Worm (Caenorhabditis elegans) whole organism, young adult: ENCODE measurements around the gene gtf-2E1.

Source experiments
- C06A6.2 ChIP-seq: fragments of 200-800 bp; sonication (Bioruptor generic); conservative IDR thresholded peaks from 2 replicates; pipeline ENCODE4 v1.3.6; 2022; ENCODE audit warnings: missing genetic modification characterization, missing compliant biosample characterization
- F37B4.10 ChIP-seq: fragments of 200-800 bp; sonication (Bioruptor generic); IDR thresholded peaks from 2 replicates; pipeline ENCODE4 v1.3.6; 2022; ENCODE audit warnings: missing genetic modification characterization, missing compliant biosample characterization
- F57A8.1 ChIP-seq: fragments of 200-800 bp; sonication (Bioruptor generic); optimal IDR thresholded peaks from 2 replicates; lab custom pipeline; 2018; ENCODE audit warnings: mild to moderate bottlenecking, missing genetic modification characterization, moderate library complexity, missing compliant biosample characterization
- T07F8.4 ChIP-seq: sonication (generic microtip); optimal IDR thresholded peaks from 2 replicates; lab custom pipeline; 2016; ENCODE audit warnings: mild to moderate bottlenecking, missing genetic modification characterization, moderate library complexity, missing compliant biosample characterization
- Y53F4B.3 ChIP-seq: fragments of 200-800 bp; sonication (Bioruptor generic); IDR thresholded peaks from 2 replicates; pipeline ENCODE4 v1.3.6; 2022; ENCODE audit warnings: missing genetic modification reagents, missing genetic modification characterization, missing compliant biosample characterization
- Y67H2A.10 ChIP-seq: fragments of 200-800 bp; sonication (Bioruptor generic); conservative IDR thresholded peaks from 2 replicates; pipeline ENCODE4 v1.3.6; 2022; ENCODE audit warnings: missing genetic modification reagents, missing genetic modification characterization, missing compliant biosample characterization
- akir-1 ChIP-seq: fragments of 200-800 bp; sonication (Bioruptor generic); optimal IDR thresholded peaks from 2 replicates; lab custom pipeline; 2018; ENCODE audit warnings: mild to moderate bottlenecking, missing genetic modification characterization, moderate library complexity, missing compliant biosample characterization
- attf-6 ChIP-seq: fragments of 200-800 bp; sonication (Bioruptor generic); IDR thresholded peaks from 2 replicates; pipeline ENCODE4 v1.3.6; 2022; ENCODE audit warnings: missing genetic modification reagents, missing genetic modification characterization, missing compliant biosample characterization
- bed-1 ChIP-seq: fragments of 200-800 bp; sonication (Bioruptor generic); IDR thresholded peaks from 2 replicates; pipeline ENCODE4 v1.3.6; 2022; ENCODE audit warnings: missing genetic modification reagents, missing genetic modification characterization, missing compliant biosample characterization
- ceh-91 ChIP-seq: fragments of 200-800 bp; sonication (Bioruptor generic); IDR thresholded peaks from 2 replicates; pipeline ENCODE4 v1.3.6; 2022; ENCODE audit warnings: missing genetic modification reagents, missing genetic modification characterization, missing compliant biosample characterization
- die-1 ChIP-seq: sonication (generic microtip); optimal IDR thresholded peaks from 2 replicates; lab custom pipeline; 2016; ENCODE audit warnings: missing genotype, mild to moderate bottlenecking, missing genetic modification characterization, missing compliant biosample characterization
- dpff-1 ChIP-seq: sonication (generic microtip); optimal IDR thresholded peaks from 2 replicates; lab custom pipeline; 2017; ENCODE audit warnings: mild to moderate bottlenecking, missing genetic modification characterization, missing compliant biosample characterization
- efl-1 ChIP-seq: fragments of 150-350 bp; optimal IDR thresholded peaks from 2 replicates; lab custom pipeline; 2014; ENCODE audit warnings: missing biosample characterization, missing genetic modification reagents, missing genetic modification characterization
- egl-18 ChIP-seq: fragments of 200-800 bp; sonication (Bioruptor generic); IDR thresholded peaks from 2 replicates; pipeline ENCODE4 v1.3.6; 2022; ENCODE audit warnings: missing genetic modification reagents, missing genetic modification characterization, missing compliant biosample characterization
- egrh-3 ChIP-seq: fragments of 200-800 bp; sonication (Bioruptor generic); IDR thresholded peaks from 2 replicates; pipeline ENCODE4 v1.3.6; 2022; ENCODE audit warnings: missing genetic modification reagents, missing genetic modification characterization, missing compliant biosample characterization
- ekl-4 ChIP-seq: fragments of 200-800 bp; sonication (Bioruptor generic); IDR thresholded peaks from 2 replicates; pipeline ENCODE4 v1.3.6; 2022; ENCODE audit warnings: missing genetic modification reagents, missing genetic modification characterization, missing compliant biosample characterization
- fkh-3 ChIP-seq: sonication (generic microtip); optimal IDR thresholded peaks from 2 replicates; lab custom pipeline; 2016; ENCODE audit warnings: mild to moderate bottlenecking, missing genetic modification characterization, missing compliant biosample characterization
- him-1 ChIP-seq: sonication (generic microtip); optimal IDR thresholded peaks from 2 replicates; lab custom pipeline; 2016; ENCODE audit warnings: missing genotype, missing genetic modification reagents, missing genetic modification characterization, missing compliant biosample characterization
- hlh-26 ChIP-seq: fragments of 200-800 bp; sonication (Bioruptor generic); conservative IDR thresholded peaks from 2 replicates; pipeline ENCODE4 v1.3.6; 2022; ENCODE audit warnings: missing genetic modification reagents, missing genetic modification characterization, missing compliant biosample characterization
- hmg-1.2 ChIP-seq: fragments of 200-800 bp; sonication (Bioruptor generic); IDR thresholded peaks from 2 replicates; pipeline ENCODE4 v1.3.6; 2022; ENCODE audit warnings: missing genetic modification reagents, missing genetic modification characterization, missing compliant biosample characterization
- hmg-20 ChIP-seq: fragments of 200-800 bp; sonication (Bioruptor generic); IDR thresholded peaks from 2 replicates; pipeline ENCODE4 v1.3.6; 2022; ENCODE audit warnings: missing genetic modification reagents, missing genetic modification characterization, missing compliant biosample characterization
- hsf-1 ChIP-seq: fragments of 200-800 bp; sonication (Bioruptor generic); IDR thresholded peaks from 2 replicates; pipeline ENCODE4 v1.3.6; 2022; ENCODE audit warnings: missing genetic modification reagents, missing genetic modification characterization, missing compliant biosample characterization
- lag-1 ChIP-seq: fragments of 200-800 bp; sonication (Bioruptor generic); IDR thresholded peaks from 2 replicates; pipeline ENCODE4 v1.3.6; 2022; ENCODE audit warnings: missing genetic modification reagents, missing genetic modification characterization, missing compliant biosample characterization
- lin-35 ChIP-seq, 3 experiments: fragments of 150-350 bp in 2 of 3; sonication (generic microtip) in 1 of 3; optimal IDR thresholded peaks; 2 replicates each; lab custom pipeline; 2014 to 2018; ENCODE audit warnings: missing biosample characterization in 3 of 3, missing genetic modification characterization in 3 of 3, missing genetic modification reagents in 3 of 3
- lin-40 ChIP-seq: sonication (generic microtip); optimal IDR thresholded peaks from 2 replicates; lab custom pipeline; 2016; ENCODE audit warnings: missing genetic modification characterization, mild to moderate bottlenecking, missing compliant biosample characterization, missing genotype, missing genetic modification reagents
- lir-1 ChIP-seq: fragments of 200-800 bp; sonication (Bioruptor generic); conservative IDR thresholded peaks from 2 replicates; pipeline ENCODE4 v1.3.6; 2022; ENCODE audit warnings: missing genetic modification reagents, missing genetic modification characterization, missing compliant biosample characterization
- lsy-27 ChIP-seq: sonication (generic microtip); optimal IDR thresholded peaks from 2 replicates; lab custom pipeline; 2017; ENCODE audit warnings: missing genetic modification characterization, mild to moderate bottlenecking, missing compliant biosample characterization, antibody characterized with exemption, missing genotype, borderline replicate concordance; ENCODE audit not compliant: insufficient read depth
- rcor-1 ChIP-seq: fragments of 200-800 bp; sonication (Bioruptor generic); IDR thresholded peaks from 2 replicates; pipeline ENCODE4 v1.3.6; 2022; ENCODE audit warnings: missing genetic modification reagents, missing genetic modification characterization, missing compliant biosample characterization
- sdz-38 ChIP-seq: sonication (generic microtip); optimal IDR thresholded peaks from 2 replicates; lab custom pipeline; 2016; ENCODE audit warnings: missing genotype, missing genetic modification characterization, missing compliant biosample characterization
- sea-2 ChIP-seq: fragments of 200-800 bp; sonication (Bioruptor generic); IDR thresholded peaks from 2 replicates; pipeline ENCODE4 v1.3.6; 2022; ENCODE audit warnings: missing genetic modification characterization, missing compliant biosample characterization
- snpc-1.1 ChIP-seq: sonication (generic microtip); optimal IDR thresholded peaks from 2 replicates; lab custom pipeline; 2017; ENCODE audit warnings: missing genetic modification characterization, mild to moderate bottlenecking, missing compliant biosample characterization, antibody characterized with exemption, moderate library complexity, missing genotype, missing genetic modification reagents; ENCODE audit not compliant: insufficient read depth
- snpc-1.3 ChIP-seq: sonication (generic microtip); optimal IDR thresholded peaks from 2 replicates; lab custom pipeline; 2017; ENCODE audit warnings: missing genetic modification characterization, mild to moderate bottlenecking, missing compliant biosample characterization, antibody characterized with exemption, moderate library complexity, missing genotype, missing genetic modification reagents; ENCODE audit not compliant: insufficient read depth
- snpc-3.4 ChIP-seq: sonication (generic microtip); optimal IDR thresholded peaks from 2 replicates; lab custom pipeline; 2017; ENCODE audit warnings: missing genetic modification characterization, mild to moderate bottlenecking, missing compliant biosample characterization, antibody characterized with exemption, moderate library complexity, missing genotype, missing genetic modification reagents
- snpc-4 ChIP-seq, 5 experiments: fragments of 150-350 bp in 1 of 5; sonication (generic microtip) in 4 of 5; optimal IDR thresholded peaks; 2 replicates each; lab custom pipeline; 2014 to 2018; ENCODE audit warnings: missing genetic modification characterization in 5 of 5, missing biosample characterization in 3 of 5, antibody characterized with exemption in 2 of 5, mild to moderate bottlenecking in 2 of 5, missing compliant biosample characterization in 2 of 5, missing genotype in 2 of 5, moderate library complexity in 2 of 5, missing genetic modification reagents in 1 of 5
- sptf-2 ChIP-seq: fragments of 200-800 bp; sonication (Bioruptor generic); optimal IDR thresholded peaks from 2 replicates; lab custom pipeline; 2018; ENCODE audit warnings: mild to moderate bottlenecking, missing genetic modification characterization, missing compliant biosample characterization
- tlf-1 ChIP-seq: fragments of 200-800 bp; sonication (Bioruptor generic); optimal IDR thresholded peaks from 2 replicates; lab custom pipeline; 2018; ENCODE audit warnings: mild to moderate bottlenecking, missing genetic modification characterization, missing compliant biosample characterization
- zfh-2 ChIP-seq: fragments of 200-800 bp; sonication (Bioruptor generic); conservative IDR thresholded peaks from 2 replicates; pipeline ENCODE4 v1.3.6; 2022; ENCODE audit warnings: missing genetic modification reagents, missing genetic modification characterization, missing compliant biosample characterization
- ztf-22 ChIP-seq: fragments of 200-800 bp; sonication (Bioruptor generic); optimal IDR thresholded peaks from 2 replicates; lab custom pipeline; 2018; ENCODE audit warnings: mild to moderate bottlenecking, missing genetic modification characterization, moderate library complexity, missing compliant biosample characterization
- ztf-26 ChIP-seq: sonication (generic microtip); optimal IDR thresholded peaks from 2 replicates; lab custom pipeline; 2017; ENCODE audit warnings: missing genetic modification characterization, missing compliant biosample characterization

The gtf-2E1 gene

DNA sequence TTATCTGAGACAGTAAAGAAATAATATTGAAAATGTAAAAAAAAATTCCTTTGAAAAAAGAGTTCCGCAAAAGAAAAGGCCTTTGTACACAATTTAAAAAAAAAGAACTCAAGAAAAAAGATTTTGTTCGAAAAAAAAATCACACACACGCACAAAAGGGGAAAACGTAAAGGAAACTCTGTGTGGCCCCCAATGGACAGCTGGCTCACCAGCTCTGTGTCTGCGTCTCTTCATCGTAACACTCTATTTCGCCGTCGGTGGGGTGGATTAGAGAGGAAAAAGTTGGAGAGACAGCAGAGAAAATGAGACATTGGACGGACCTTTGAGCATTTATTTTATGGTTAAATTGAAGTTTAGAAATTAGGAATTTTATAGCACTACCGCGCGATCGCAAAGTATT, 40.0 kb upstream of the gtf-2E1 start:
- TF ChIP-seq hmg-1.2 (GFP tag; lab: Robert Waterston, UW) (peak; percentile 79), ztf-26 (no peak), lir-1 (GFP tag; lab: Robert Waterston, UW) (no peak), him-1 (tag; lab: Kevin White, UChicago) (no peak), hlh-26 (GFP tag; lab: Robert Waterston, UW) (no peak), hsf-1 (GFP tag; lab: Robert Waterston, UW) (no peak), egl-18 (GFP tag; lab: Robert Waterston, UW) (no peak), C06A6.2 (no peak)

- TF ChIP-seq dpff-1 (tag; lab: Kevin White, UChicago), result no peak
- TF ChIP-seq hmg-1.2 (GFP tag; lab: Robert Waterston, UW), result no peak
- TF ChIP-seq hsf-1 (GFP tag; lab: Robert Waterston, UW), result no peak
- TF ChIP-seq bed-1 (GFP tag; lab: Robert Waterston, UW), result no peak
- TF ChIP-seq F37B4.10 (GFP tag; lab: Robert Waterston, UW), result no peak
- no peak for TF ChIP-seq hmg-20 (GFP tag; lab: Robert Waterston, UW)
- TF ChIP-seq rcor-1, result no peak
These were observed 39.1 kb upstream of the gtf-2E1 start, which contains the start of gene Y116A8B.1 for ce11 chrIV:17216048-17216447. Gene Y116A8B.1, plus strand, starts transcription at chrIV:17216348.

- TF ChIP-seq snpc-1.1 (tag; lab: Kevin White, UChicago), result peak; percentile 69
- peak; percentile 59 for TF ChIP-seq snpc-4 (GFP tag; optimal IDR thresholded peaks at IDR 0.05; lab: Kevin White, UChicago)
- peak in 3 of 4 experiments; percentile 9 to 92 (median 72) for TF ChIP-seq snpc-4 (tag; optimal IDR thresholded peaks at IDR 0.05; lab: Kevin White, UChicago)
- 0 out of 2 replicates have a peak, but pooled peaks have one; percentile 39 for TF ChIP-seq attf-6 (GFP tag; lab: Robert Waterston, UW)
- TF ChIP-seq snpc-3.4 (tag; lab: Kevin White, UChicago), result peak; percentile 2
These were observed 33.0 kb upstream of the gtf-2E1 start for ce11 chrIV:17222145-17222544.

ce11 chrIV:17223474-17223873, 31.6 kb upstream of the gtf-2E1 start, which contains the start of gene Y116A8B.4:
Gene Y116A8B.4, plus strand, starts transcription at chrIV:17223774.
- no peak for TF ChIP-seq ztf-22 (GFP tag; lab: Kevin White, UChicago)
- no peak for TF ChIP-seq Y67H2A.10
- no peak for TF ChIP-seq ekl-4 (GFP tag; lab: Robert Waterston, UW)
- TF ChIP-seq die-1 (tag; lab: Kevin White, UChicago), result no peak
- TF ChIP-seq fkh-3 (tag; lab: Kevin White, UChicago), result no peak
- TF ChIP-seq zfh-2, result no peak
- TF ChIP-seq lir-1 (GFP tag; lab: Robert Waterston, UW), result no peak
- TF ChIP-seq sea-2 (GFP tag; lab: Robert Waterston, UW), result no peak
- no peak for TF ChIP-seq rcor-1
- no peak for TF ChIP-seq sptf-2 (GFP tag; lab: Kevin White, UChicago)
- TF ChIP-seq F57A8.1, result no peak
- TF ChIP-seq akir-1, result no peak
- TF ChIP-seq Y53F4B.3 (GFP tag; lab: Robert Waterston, UW), result no peak
- no peak for TF ChIP-seq T07F8.4 (tag; lab: Kevin White, UChicago)
- TF ChIP-seq lsy-27 (tag; lab: Kevin White, UChicago), result no peak

ce11 chrIV:17230958-17231357, 24.1 kb upstream of the gtf-2E1 start, which contains the start of gene npr-32:
Gene npr-32, minus strand, starts transcription at chrIV:17231058.
- TF ChIP-seq snpc-1.3 (no peak), efl-1 (GFP tag; lab: Kevin White, UChicago) (no peak), lag-1 (GFP tag; lab: Robert Waterston, UW) (no peak), lin-35 (GFP tag; optimal IDR thresholded peaks at IDR 0.05; lab: Kevin White, UChicago) (no peak), egrh-3 (GFP tag; lab: Robert Waterston, UW) (no peak), ceh-91 (no peak), lin-40 (tag; lab: Kevin White, UChicago) (no peak), tlf-1 (GFP tag; lab: Kevin White, UChicago) (no peak), sdz-38 (tag; lab: Kevin White, UChicago) (no peak)
